Worm (Caenorhabditis elegans): Measurements from ENCODE around the gene Y40B10A.9.
"Not testable (repeated sequence)": the region's sequence is repeated elsewhere in the genome, so short reads cannot be mapped to it uniquely, and the experiment has no call there.

Y40B10A.9 gene

ce11 chrV:2095772-2096171 lies 23.1 kb upstream of the Y40B10A.9 start, which contains the start of gene clec-207:
Gene clec-207, plus strand, starts transcription at chrV:2096072.
- TF ChIP-seq ztf-23 (GFP tag; IDR thresholded peaks at IDR 0.05) (no peak), med-1 (GFP tag; optimal IDR thresholded peaks at IDR 0.05; ENCODE audit: insufficient read depth) (no peak), tab-1 (GFP tag; IDR thresholded peaks at IDR 0.05) (no peak), cog-1 (tag; optimal IDR thresholded peaks at IDR 0.05) (no peak), ztf-29 (GFP tag; IDR thresholded peaks at IDR 0.05) (no peak), T22C8.4 (GFP tag; IDR thresholded peaks at IDR 0.05) (no peak), flt-1 (GFP tag; IDR thresholded peaks at IDR 0.05) (no peak), ref-1 (GFP tag; conservative IDR thresholded peaks at IDR 0.05) (no peak), klf-2 (GFP tag; conservative IDR thresholded peaks at IDR 0.05) (no peak)

DNA sequence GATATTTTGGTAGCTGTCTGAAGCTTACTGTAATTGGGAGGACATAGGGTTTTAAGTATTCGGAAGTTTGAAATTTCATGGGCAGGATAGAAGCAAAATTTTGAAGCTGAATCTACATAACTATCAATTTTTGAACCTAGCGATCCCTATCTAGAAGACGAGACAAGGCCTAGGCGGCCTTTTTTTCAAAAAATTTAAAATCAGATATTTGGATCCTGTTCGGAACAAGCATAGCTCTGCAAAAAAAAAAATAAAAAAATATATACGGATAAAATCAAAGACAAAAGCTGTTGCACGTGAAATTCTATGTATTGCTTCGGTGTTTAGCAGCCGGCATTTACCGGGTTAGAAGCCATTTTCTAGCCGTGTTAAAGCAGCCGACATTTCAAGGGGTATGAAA lies 22.5 kb upstream of the Y40B10A.9 start, which contains the start of gene F36F12.2:
Gene F36F12.2, minus strand, starts transcription at position 101 of the 400 bp plus-strand sequence.
- no peak for TF ChIP-seq tab-1 (GFP tag; IDR thresholded peaks at IDR 0.05)
- no peak for TF ChIP-seq ref-1 (GFP tag; conservative IDR thresholded peaks at IDR 0.05)
- no peak for TF ChIP-seq cog-1 (tag; optimal IDR thresholded peaks at IDR 0.05)
- no peak for TF ChIP-seq flt-1 (GFP tag; IDR thresholded peaks at IDR 0.05)
- no peak for TF ChIP-seq med-1 (GFP tag; optimal IDR thresholded peaks at IDR 0.05; ENCODE audit: insufficient read depth)
- no peak for TF ChIP-seq klf-2 (GFP tag; conservative IDR thresholded peaks at IDR 0.05)
- TF ChIP-seq T22C8.4 (GFP tag; IDR thresholded peaks at IDR 0.05), result no peak
- TF ChIP-seq ztf-29 (GFP tag; IDR thresholded peaks at IDR 0.05), result no peak
- no peak for TF ChIP-seq ztf-23 (GFP tag; IDR thresholded peaks at IDR 0.05)

ce11 chrV:2090321-2090720 lies 17.6 kb upstream of the Y40B10A.9 start, which contains the start of gene ztf-28:
Gene ztf-28, plus strand, starts transcription at chrV:2090669.
- not testable (repeated sequence) for TF ChIP-seq flt-1 (GFP tag; IDR thresholded peaks at IDR 0.05); ref-1 (GFP tag; conservative IDR thresholded peaks at IDR 0.05); tab-1 (GFP tag; IDR thresholded peaks at IDR 0.05)

DNA sequence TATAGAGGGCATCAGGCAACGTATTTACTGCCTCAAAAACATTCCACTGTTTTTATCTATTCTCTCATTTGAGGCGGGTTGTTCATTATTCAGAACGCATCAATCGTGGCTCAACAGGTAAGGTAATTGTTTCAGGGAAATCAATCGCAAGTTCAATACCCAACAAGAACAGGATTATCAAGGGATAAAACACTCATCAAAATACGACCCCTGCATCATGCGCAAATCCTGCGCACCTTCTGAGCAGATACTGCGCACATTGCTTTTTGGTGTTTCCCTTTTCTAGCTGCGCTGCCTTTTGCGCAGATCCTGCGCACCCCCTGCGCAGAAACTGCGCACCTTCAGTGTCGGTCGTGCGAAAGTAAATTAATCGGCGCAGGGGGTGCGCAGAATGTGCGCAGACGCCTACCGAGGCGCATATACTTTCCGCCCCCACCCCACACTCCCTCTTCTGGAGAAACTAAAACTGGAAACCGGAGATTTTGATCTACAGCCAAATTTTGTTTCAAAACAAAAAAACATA lies 13.1 kb upstream of the Y40B10A.9 start, which contains the start of gene F36F12.3:
Gene F36F12.3, plus strand, starts transcription at position 51 of the 523 bp plus-strand sequence.
- TF ChIP-seq klf-2 (GFP tag; conservative IDR thresholded peaks at IDR 0.05); tab-1 (GFP tag; IDR thresholded peaks at IDR 0.05); cog-1 (tag; optimal IDR thresholded peaks at IDR 0.05): not testable (repeated sequence)

ce11 chrV:2083869-2084268 lies 11.2 kb upstream of the Y40B10A.9 start:
- no peak for TF ChIP-seq cog-1 (tag; optimal IDR thresholded peaks at IDR 0.05)
- 0 out of 2 replicates have a peak, but pooled peaks have one; percentile 10 for TF ChIP-seq klf-2 (GFP tag; conservative IDR thresholded peaks at IDR 0.05)

DNA sequence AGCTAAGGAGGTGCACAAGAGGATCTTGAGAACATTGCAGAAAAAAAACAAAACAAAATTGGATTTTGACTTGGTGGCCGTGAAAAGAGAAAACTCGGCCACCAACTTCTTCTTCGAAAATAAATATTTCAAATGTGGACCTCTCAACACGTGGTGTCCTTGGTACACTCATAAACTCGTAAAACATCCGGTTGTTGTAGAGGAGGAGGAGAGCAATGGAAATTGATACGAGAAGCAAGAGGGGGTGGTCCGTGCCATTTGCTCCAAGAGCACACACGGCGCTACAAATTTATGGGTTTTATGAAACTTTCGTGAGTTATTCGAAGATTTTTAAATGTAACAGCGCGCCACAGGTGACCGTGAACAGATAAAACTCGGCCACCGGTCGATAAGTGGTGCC lies 9.2 kb upstream of the Y40B10A.9 start:
- TF ChIP-seq tab-1 (GFP tag; IDR thresholded peaks at IDR 0.05), result no peak
- TF ChIP-seq ref-1 (GFP tag; conservative IDR thresholded peaks at IDR 0.05), result no peak
- TF ChIP-seq med-1 (GFP tag; optimal IDR thresholded peaks at IDR 0.05; ENCODE audit: insufficient read depth), result no peak
- TF ChIP-seq flt-1 (GFP tag; IDR thresholded peaks at IDR 0.05), result no peak
- no peak for TF ChIP-seq ztf-23 (GFP tag; IDR thresholded peaks at IDR 0.05)
- TF ChIP-seq cog-1 (tag; optimal IDR thresholded peaks at IDR 0.05), result no peak
- TF ChIP-seq ztf-29 (GFP tag; IDR thresholded peaks at IDR 0.05), result no peak
- TF ChIP-seq T22C8.4 (GFP tag; IDR thresholded peaks at IDR 0.05), result no peak
- TF ChIP-seq klf-2 (GFP tag; conservative IDR thresholded peaks at IDR 0.05), result no peak

ce11 chrV:2081269-2081668 lies 8.6 kb upstream of the Y40B10A.9 start:
- no peak for TF ChIP-seq ztf-29 (GFP tag; IDR thresholded peaks at IDR 0.05)
- TF ChIP-seq ztf-23 (GFP tag; IDR thresholded peaks at IDR 0.05), result no peak

DNA sequence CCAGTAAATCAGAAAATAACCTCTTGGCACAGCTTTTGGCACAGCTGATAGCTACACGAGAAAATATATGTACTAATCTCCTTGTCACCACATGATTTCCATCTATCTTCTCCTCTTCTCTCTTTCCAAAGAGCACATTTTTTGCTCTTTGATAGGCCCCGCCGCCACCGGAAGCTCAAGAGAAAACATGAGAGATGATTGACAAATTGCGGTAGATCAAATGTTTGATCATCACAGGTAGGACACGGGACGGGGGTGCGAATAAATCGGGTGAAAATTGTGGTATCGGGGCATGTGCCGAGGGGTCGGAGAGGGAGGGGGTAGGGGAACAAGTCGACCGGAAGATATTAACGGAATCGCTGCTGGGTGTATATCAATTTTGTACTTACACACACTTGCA lies 3.3 kb upstream of the Y40B10A.9 start:
- TF ChIP-seq tab-1 (GFP tag; IDR thresholded peaks at IDR 0.05) (no peak), med-1 (GFP tag; optimal IDR thresholded peaks at IDR 0.05; ENCODE audit: insufficient read depth) (no peak), ztf-29 (GFP tag; IDR thresholded peaks at IDR 0.05) (no peak), ref-1 (GFP tag; conservative IDR thresholded peaks at IDR 0.05) (no peak), cog-1 (tag; optimal IDR thresholded peaks at IDR 0.05) (no peak), flt-1 (GFP tag; IDR thresholded peaks at IDR 0.05) (no peak), ztf-23 (GFP tag; IDR thresholded peaks at IDR 0.05) (peak; percentile 26; the same call in 1 of the 2 replicates), klf-2 (GFP tag; conservative IDR thresholded peaks at IDR 0.05) (no peak)

DNA sequence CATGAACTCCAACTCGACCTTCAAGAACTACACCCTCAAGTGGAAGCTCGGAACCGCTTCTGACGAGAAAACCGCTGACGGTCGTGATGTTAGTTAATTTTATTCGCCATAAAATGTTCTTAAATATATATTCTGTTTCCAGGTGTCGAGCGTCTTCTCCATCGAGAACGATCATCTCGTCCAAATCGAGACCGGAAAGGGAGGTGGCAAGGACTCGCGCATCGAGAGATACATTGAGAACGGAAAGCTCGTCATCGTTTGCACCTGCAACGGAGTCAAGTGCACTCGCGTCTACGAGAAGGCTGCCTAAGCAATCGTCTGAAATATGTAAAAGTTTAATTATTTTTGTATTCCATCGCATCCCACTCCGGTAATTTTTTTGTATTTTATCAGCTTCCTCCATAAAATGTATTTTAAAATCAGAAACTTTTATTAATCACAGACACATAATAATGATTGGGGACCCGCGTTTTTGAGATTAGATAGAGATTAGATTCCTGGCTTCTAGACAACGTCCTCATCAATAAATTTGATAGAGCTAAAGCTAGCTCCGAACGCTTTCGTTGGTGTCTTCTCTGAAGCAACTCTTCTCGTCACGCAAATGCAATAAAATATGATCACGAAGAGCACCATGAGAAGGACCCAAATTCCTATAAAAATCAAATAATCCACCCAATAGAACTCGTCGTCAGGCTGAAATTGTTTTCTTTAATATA lies 3.8 kb downstream of the Y40B10A.9 start:
- no peak for TF ChIP-seq flt-1 (GFP tag; IDR thresholded peaks at IDR 0.05)
- TF ChIP-seq ztf-29 (GFP tag; IDR thresholded peaks at IDR 0.05), result no peak
- no peak for TF ChIP-seq cog-1 (tag; optimal IDR thresholded peaks at IDR 0.05)
- TF ChIP-seq tab-1 (GFP tag; IDR thresholded peaks at IDR 0.05), result no peak
- TF ChIP-seq med-1 (GFP tag; optimal IDR thresholded peaks at IDR 0.05; ENCODE audit: insufficient read depth), result no peak
- TF ChIP-seq klf-2 (GFP tag; conservative IDR thresholded peaks at IDR 0.05), result no peak
- TF ChIP-seq T22C8.4 (GFP tag; IDR thresholded peaks at IDR 0.05), result no peak
- no peak for TF ChIP-seq ref-1 (GFP tag; conservative IDR thresholded peaks at IDR 0.05)
- TF ChIP-seq ztf-23 (GFP tag; IDR thresholded peaks at IDR 0.05), result no peak

ce11 chrV:2067985-2068499 lies 4.7 kb downstream of the Y40B10A.9 start, which contains the start of gene lbp-9:
Gene lbp-9, plus strand, starts transcription at chrV:2068449.
- TF ChIP-seq med-1 (GFP tag; optimal IDR thresholded peaks at IDR 0.05; ENCODE audit: insufficient read depth), result no peak
- TF ChIP-seq klf-2 (GFP tag; conservative IDR thresholded peaks at IDR 0.05), result no peak
- TF ChIP-seq tab-1 (GFP tag; IDR thresholded peaks at IDR 0.05), result no peak
- no peak for TF ChIP-seq ref-1 (GFP tag; conservative IDR thresholded peaks at IDR 0.05)
- TF ChIP-seq ztf-29 (GFP tag; IDR thresholded peaks at IDR 0.05), result no peak
- TF ChIP-seq cog-1 (tag; optimal IDR thresholded peaks at IDR 0.05), result no peak
- no peak for TF ChIP-seq ztf-23 (GFP tag; IDR thresholded peaks at IDR 0.05)
- TF ChIP-seq flt-1 (GFP tag; IDR thresholded peaks at IDR 0.05), result no peak
- no peak for TF ChIP-seq T22C8.4 (GFP tag; IDR thresholded peaks at IDR 0.05)
